Fruit fly (Drosophila melanogaster) whole organism, prepupa: ENCODE results near the gene CecA2.
A peak's percentile ranks its signal among the peaks of the same experiment; 100 is the strongest.

Experiments used
- CG10631 ChIP-seq: fragments of 200-800 bp; sonication (Bioruptor generic); optimal IDR thresholded peaks from 2 replicates; lab custom pipeline; 2016; ENCODE audit warnings: missing biosample characterization, missing genetic modification characterization
- CG10669 ChIP-seq: fragments of 200-800 bp; sonication (Bioruptor generic); optimal IDR thresholded peaks from 3 replicates; lab custom pipeline; 2018; ENCODE audit warnings: missing biosample characterization, mild to moderate bottlenecking, missing genetic modification characterization, moderate library complexity
- CG11762 ChIP-seq: fragments of 200-800 bp; sonication (Bioruptor generic); optimal IDR thresholded peaks from 3 replicates; lab custom pipeline; 2016; ENCODE audit warnings: missing biosample characterization, missing genetic modification characterization; ENCODE audit not compliant: insufficient read depth
- CG15336 ChIP-seq: fragments of 200-800 bp; sonication (Bioruptor generic); IDR thresholded peaks from 2 replicates; pipeline ENCODE4 v1.3.6; 2022; ENCODE audit warnings: missing biosample characterization, missing genetic modification characterization
- CG16779 ChIP-seq: fragments of 200-800 bp; sonication (Bioruptor generic); optimal IDR thresholded peaks from 3 replicates; lab custom pipeline; 2017; ENCODE audit warnings: missing biosample characterization, mild to moderate bottlenecking, missing genetic modification characterization
- CG31627 ChIP-seq: fragments of 200-800 bp; sonication (Bioruptor generic); optimal IDR thresholded peaks from 3 replicates; lab custom pipeline; 2016; ENCODE audit warnings: missing biosample characterization, missing genetic modification characterization
- CG32006 ChIP-seq: fragments of 200-800 bp; sonication (Bioruptor generic); optimal IDR thresholded peaks from 3 replicates; lab custom pipeline; 2017; ENCODE audit warnings: missing biosample characterization, mild to moderate bottlenecking, missing genetic modification characterization
- CG34406 ChIP-seq: fragments of 200-800 bp; sonication (Bioruptor generic); optimal IDR thresholded peaks from 3 replicates; lab custom pipeline; 2016; ENCODE audit warnings: missing biosample characterization, missing genetic modification characterization
- CG3919 ChIP-seq: fragments of 200-800 bp; sonication (Bioruptor generic); optimal IDR thresholded peaks from 3 replicates; lab custom pipeline; 2016; ENCODE audit warnings: missing biosample characterization, missing genetic modification characterization
- CG4318 ChIP-seq: fragments of 200-800 bp; sonication (Bioruptor generic); optimal IDR thresholded peaks from 3 replicates; lab custom pipeline; 2017; ENCODE audit warnings: missing biosample characterization, mild to moderate bottlenecking, missing genetic modification characterization
- CG6276 ChIP-seq: fragments of 200-800 bp; sonication (Bioruptor generic); optimal IDR thresholded peaks from 2 replicates; lab custom pipeline; 2017; ENCODE audit warnings: missing biosample characterization, mild to moderate bottlenecking, missing genetic modification characterization
- CG6792 ChIP-seq: fragments of 200-800 bp; sonication (Bioruptor generic); optimal IDR thresholded peaks from 3 replicates; lab custom pipeline; 2016; ENCODE audit warnings: missing biosample characterization, missing genetic modification characterization
- CG6808 ChIP-seq: fragments of 200-800 bp; sonication (Bioruptor generic); optimal IDR thresholded peaks from 3 replicates; lab custom pipeline; 2017; ENCODE audit warnings: missing biosample characterization, missing genetic modification characterization, mild to moderate bottlenecking, moderate library complexity, missing genetic modification reagents
- CG7368 ChIP-seq: fragments of 200-800 bp; sonication (Bioruptor generic); optimal IDR thresholded peaks from 3 replicates; lab custom pipeline; 2016; ENCODE audit warnings: missing biosample characterization, missing genetic modification characterization
- CG8319 ChIP-seq: fragments of 200-800 bp; sonication (Bioruptor generic); optimal IDR thresholded peaks from 3 replicates; lab custom pipeline; 2016; ENCODE audit warnings: missing biosample characterization, missing genetic modification characterization
- CG8632 ChIP-seq: fragments of 200-800 bp; sonication (Bioruptor generic); optimal IDR thresholded peaks from 3 replicates; lab custom pipeline; 2016; ENCODE audit warnings: missing biosample characterization, missing genetic modification characterization
- CG9139 ChIP-seq: fragments of 200-800 bp; sonication (Bioruptor generic); optimal IDR thresholded peaks from 3 replicates; lab custom pipeline; 2017; ENCODE audit warnings: missing biosample characterization, mild to moderate bottlenecking, missing genetic modification characterization
- Eip75B ChIP-seq: fragments of 200-800 bp; sonication (Bioruptor generic); optimal IDR thresholded peaks from 3 replicates; lab custom pipeline; 2016; ENCODE audit warnings: missing biosample characterization, missing genetic modification characterization
- Eip78C ChIP-seq: fragments of 200-800 bp; sonication (Bioruptor generic); peaks from one replicate; lab custom pipeline; 2016; ENCODE audit warnings: missing biosample characterization, missing genetic modification characterization
- Ets21C ChIP-seq: fragments of 200-800 bp; sonication (Bioruptor generic); optimal IDR thresholded peaks from 3 replicates; lab custom pipeline; 2016; ENCODE audit warnings: missing biosample characterization, missing genetic modification characterization
- Ets96B ChIP-seq: fragments of 200-800 bp; optimal IDR thresholded peaks from 2 replicates; lab custom pipeline; 2019; ENCODE audit warnings: missing biosample characterization, mild to moderate bottlenecking, missing genetic modification characterization, moderate library complexity
- Hr38 ChIP-seq: sonication (Bioruptor generic); optimal IDR thresholded peaks from 2 replicates; lab custom pipeline; 2016; ENCODE audit warnings: missing biosample characterization, missing genetic modification characterization
- Hr4 ChIP-seq: fragments of 200-800 bp; sonication (Bioruptor generic); optimal IDR thresholded peaks from 3 replicates; lab custom pipeline; 2016; ENCODE audit warnings: missing biosample characterization, missing genetic modification characterization
- Lpt ChIP-seq: fragments of 200-800 bp; sonication (Bioruptor generic); optimal IDR thresholded peaks from 3 replicates; lab custom pipeline; 2016; ENCODE audit warnings: missing biosample characterization, missing genetic modification characterization
- Met ChIP-seq: fragments of 200-800 bp; sonication (Bioruptor generic); optimal IDR thresholded peaks from 3 replicates; lab custom pipeline; 2016; ENCODE audit warnings: missing biosample characterization, missing genetic modification characterization
- OdsH ChIP-seq: fragments of 200-800 bp; sonication (Bioruptor generic); optimal IDR thresholded peaks from 3 replicates; lab custom pipeline; 2016; ENCODE audit warnings: missing biosample characterization, missing genetic modification characterization
- Smox ChIP-seq: fragments of 200-800 bp; sonication (Bioruptor generic); optimal IDR thresholded peaks from 3 replicates; lab custom pipeline; 2016; ENCODE audit warnings: missing biosample characterization, missing genetic modification characterization
- Sox102F ChIP-seq: fragments of 200-800 bp; sonication (Bioruptor generic); optimal IDR thresholded peaks from 2 replicates; lab custom pipeline; 2016; ENCODE audit warnings: missing biosample characterization, mild to moderate bottlenecking, missing genetic modification characterization
- Sox15 ChIP-seq: fragments of 200-800 bp; sonication (Bioruptor generic); optimal IDR thresholded peaks from 3 replicates; lab custom pipeline; 2016; ENCODE audit warnings: missing biosample characterization, missing genetic modification characterization
- dac ChIP-seq: fragments of 200-800 bp; sonication (Bioruptor generic); optimal IDR thresholded peaks from 2 replicates; lab custom pipeline; 2017; ENCODE audit warnings: missing biosample characterization, mild to moderate bottlenecking, missing genetic modification characterization
- dsx ChIP-seq: fragments of 200-800 bp; optimal IDR thresholded peaks from 3 replicates; lab custom pipeline; 2019; ENCODE audit warnings: missing biosample characterization, mild to moderate bottlenecking, missing genetic modification characterization, moderate library complexity; ENCODE audit not compliant: poor library complexity, severe bottlenecking
- eg ChIP-seq: fragments of 200-800 bp; sonication (Bioruptor generic); IDR thresholded peaks from 3 replicates; pipeline ENCODE4 v1.3.6; 2022; ENCODE audit warnings: missing biosample characterization, missing genetic modification characterization
- esn ChIP-seq: fragments of 200-800 bp; sonication (Bioruptor generic); optimal IDR thresholded peaks from 2 replicates; lab custom pipeline; 2016; ENCODE audit warnings: missing biosample characterization, mild to moderate bottlenecking, missing genetic modification characterization, moderate library complexity
- fd59A ChIP-seq: fragments of 200-800 bp; sonication (Bioruptor generic); optimal IDR thresholded peaks from 2 replicates; lab custom pipeline; 2017; ENCODE audit warnings: missing biosample characterization, mild to moderate bottlenecking, missing genetic modification characterization, missing genetic modification reagents
- fkh ChIP-seq: fragments of 200-800 bp; sonication (Bioruptor generic); optimal IDR thresholded peaks from 3 replicates; lab custom pipeline; 2017; ENCODE audit warnings: missing biosample characterization, mild to moderate bottlenecking, missing genetic modification characterization, moderate library complexity
- lz ChIP-seq: fragments of 200-800 bp; sonication (Bioruptor generic); optimal IDR thresholded peaks from 3 replicates; lab custom pipeline; 2016; ENCODE audit warnings: missing biosample characterization, missing genetic modification characterization
- net ChIP-seq: fragments of 200-800 bp; sonication (Bioruptor generic); optimal IDR thresholded peaks from 3 replicates; lab custom pipeline; 2016; ENCODE audit warnings: missing biosample characterization, missing genetic modification characterization
- pdm3 ChIP-seq: fragments of 200-800 bp; sonication (Bioruptor generic); optimal IDR thresholded peaks from 3 replicates; lab custom pipeline; 2016; ENCODE audit warnings: missing biosample characterization, missing genetic modification characterization
- spab ChIP-seq: fragments of 200-800 bp; sonication (Bioruptor generic); optimal IDR thresholded peaks from 2 replicates; lab custom pipeline; 2017; ENCODE audit warnings: missing biosample characterization, mild to moderate bottlenecking, missing genetic modification characterization, missing genetic modification reagents
- ss ChIP-seq, 2 experiments: fragments of 200-800 bp; sonication (Bioruptor generic); optimal IDR thresholded peaks; 2 replicates in 1 of 2; 3 replicates in 1 of 2; lab custom pipeline; 2017 to 2018; ENCODE audit warnings: mild to moderate bottlenecking in 2 of 2, missing biosample characterization in 2 of 2, missing genetic modification characterization in 2 of 2, moderate library complexity in 1 of 2
- svp ChIP-seq: fragments of 200-800 bp; sonication (Bioruptor generic); peaks from one replicate; lab custom pipeline; 2016; ENCODE audit warnings: missing biosample characterization, missing genetic modification characterization
- topi ChIP-seq: fragments of 200-800 bp; sonication (Bioruptor generic); optimal IDR thresholded peaks from 3 replicates; lab custom pipeline; 2016; ENCODE audit warnings: missing biosample characterization, missing genetic modification characterization
- vri ChIP-seq: fragments of 200-800 bp; sonication (Bioruptor generic); optimal IDR thresholded peaks from 3 replicates; lab custom pipeline; 2016; ENCODE audit warnings: missing biosample characterization, mild to moderate bottlenecking, missing genetic modification characterization

The CecA2 gene

dm6 chr3R:30203104-30203986, 8.6 kb upstream of the CecA2 start (continued):
- TF ChIP-seq CG11762 (GFP tag; lab: Kevin White, UChicago): peak; percentile 72
- peak; percentile 39 for TF ChIP-seq CG31627
- peak; percentile 48 for TF ChIP-seq spab
- peak; percentile 74 for TF ChIP-seq CG3919 (GFP tag; lab: Kevin White, UChicago)
- peak; percentile 33 for TF ChIP-seq Smox (GFP tag; lab: Kevin White, UChicago)
- peak; percentile 65 for TF ChIP-seq Sox15
- TF ChIP-seq CG32006 (GFP tag; lab: Kevin White, UChicago): peak; percentile 85
- TF ChIP-seq CG8632 (GFP tag; lab: Kevin White, UChicago): peak; percentile 14
- peak; percentile 70 for TF ChIP-seq CG7368
- TF ChIP-seq CG8319: peak; percentile 67
- TF ChIP-seq pdm3 (GFP tag; lab: Kevin White, UChicago): peak; percentile 69
- TF ChIP-seq CG15336 (GFP tag; lab: Robert Waterston, UW): peak; percentile 64; the same call in 1 of the 2 replicates
- TF ChIP-seq CG9139 (GFP tag; lab: Kevin White, UChicago): peak; percentile 2
- TF ChIP-seq fd59A: peak; percentile 42
- TF ChIP-seq net (GFP tag; lab: Kevin White, UChicago): peak; percentile 69
- TF ChIP-seq fkh (GFP tag; lab: Kevin White, UChicago): peak; percentile 99
- peak; percentile 78 for TF ChIP-seq Hr4 (GFP tag; lab: Kevin White, UChicago)
- peak; percentile 75; the same call in 2 of the 3 replicates for TF ChIP-seq eg (GFP tag; lab: Robert Waterston, UW)
- TF ChIP-seq CG10669 (GFP tag; lab: Kevin White, UChicago): peak; percentile 72
- no peak for TF ChIP-seq Hr38 (GFP tag; lab: Kevin White, UChicago)
- TF ChIP-seq OdsH (GFP tag; lab: Kevin White, UChicago): peak; percentile 56
- TF ChIP-seq dsx (GFP tag; lab: Kevin White, UChicago): peak; percentile 60
- peak; percentile 61 for TF ChIP-seq esn
- peak; percentile 24 for TF ChIP-seq vri (GFP tag; lab: Kevin White, UChicago)
- TF ChIP-seq CG6792 (GFP tag; lab: Kevin White, UChicago): peak; percentile 70
- TF ChIP-seq CG4318 (GFP tag; lab: Kevin White, UChicago): peak; percentile 63

- peak; percentile 19 for TF ChIP-seq svp (GFP tag; lab: Kevin White, UChicago)
- no peak for TF ChIP-seq CG6808 (GFP tag; lab: Kevin White, UChicago)
Observed at dm6 chr3R:30204004-30204603, 7.9 kb upstream of the CecA2 start.

- no peak for TF ChIP-seq Ets96B
- TF ChIP-seq Sox102F: no peak
- 0 out of 3 replicates have a peak, but pooled peaks have one; percentile 10 for TF ChIP-seq eg (GFP tag; lab: Robert Waterston, UW)
- no peak for TF ChIP-seq pdm3 (GFP tag; lab: Kevin White, UChicago)
- TF ChIP-seq CG3919 (GFP tag; lab: Kevin White, UChicago): no peak
- TF ChIP-seq dac (GFP tag; lab: Kevin White, UChicago): no peak
- TF ChIP-seq Eip78C (GFP tag; lab: Kevin White, UChicago): peak; percentile 4
- peak; percentile 1 for TF ChIP-seq esn
- no peak for TF ChIP-seq CG6792 (GFP tag; lab: Kevin White, UChicago)
- no peak for TF ChIP-seq CG6276
- no peak for TF ChIP-seq svp (GFP tag; lab: Kevin White, UChicago)
- TF ChIP-seq, all 60 proteins: peak for 3
Observed at dm6 chr3R:30205946-30206345, 6.0 kb upstream of the CecA2 start.

dm6 chr3R:30208011-30208410, 3.9 kb upstream of the CecA2 start:
- TF ChIP-seq CG16779 (tag; lab: Kevin White, UChicago) (no peak), ss (GFP tag; optimal IDR thresholded peaks at IDR 0.05; lab: Kevin White, UChicago) (no peak), Ets21C (GFP tag; lab: Kevin White, UChicago) (no peak), Met (GFP tag; lab: Kevin White, UChicago) (no peak), svp (GFP tag; lab: Kevin White, UChicago) (no peak), Eip75B (no peak), CG34406 (GFP tag; lab: Kevin White, UChicago) (no peak), topi (GFP tag; lab: Kevin White, UChicago) (no peak), Lpt (GFP tag; lab: Kevin White, UChicago) (no peak), CG10631 (GFP tag; lab: Kevin White, UChicago) (no peak), lz (GFP tag; lab: Kevin White, UChicago) (no peak), spab (no peak), Smox (GFP tag; lab: Kevin White, UChicago) (no peak)
